Worm (Caenorhabditis elegans) whole organism, late embryonic: ENCODE results near the gene F17E9.4.

Source experiments
- nhr-11 ChIP-seq: fragments of 150-350 bp; optimal IDR thresholded peaks from 2 replicates; lab custom pipeline; 2014; ENCODE audit warnings: missing biosample characterization, missing genetic modification characterization
- pha-4 ChIP-seq: fragments of 150-350 bp; optimal IDR thresholded peaks from 2 replicates; lab custom pipeline; 2018; ENCODE audit warnings: missing biosample characterization, missing genetic modification reagents, missing genetic modification characterization

ce11 chrIV:8333554-8333953, 14.6 kb upstream of the F17E9.4 start:
- TF ChIP-seq pha-4 (tag; lab: Kevin White, UChicago) (no peak), nhr-11 (tag; lab: Kevin White, UChicago) (no peak)
